Fruit fly (Drosophila melanogaster): ENCODE results near the gene ppk22.

The ppk22 gene

dm6 chr3R:24864719-24865400 is 5.3 kb upstream of the ppk22 start, which contains the start of the genes Srg1 and Elal (continued):
- TF ChIP-seq nmo (GFP tag; optimal IDR thresholded peaks at IDR 0.05) (peak; percentile 41), prd (optimal IDR thresholded peaks at IDR 0.05) (no peak), prd (GFP tag; IDR thresholded peaks at IDR 0.05) (peak; percentile 61; the same call in 1 of the 3 replicates), Med (GFP tag) (peak; percentile 63), Pdp1 (GFP tag; optimal IDR thresholded peaks at IDR 0.05) (no peak), ac (GFP tag; optimal IDR thresholded peaks at IDR 0.05) (no peak), Atf6 (GFP tag; IDR thresholded peaks at IDR 0.05) (peak; percentile 11; the same call in 1 of the 2 replicates), D (optimal IDR thresholded peaks at IDR 0.05) (no peak), D (GFP tag; optimal IDR thresholded peaks at IDR 0.05) (no peak), esg (GFP tag; conservative IDR thresholded peaks at IDR 0.05) (0 out of 2 replicates have a peak, but pooled peaks have one; percentile 4), CG6683 (GFP tag; optimal IDR thresholded peaks at IDR 0.05) (no peak), CoRest (tag; optimal IDR thresholded peaks at IDR 0.05) (peak; percentile 41), Meics (GFP tag; optimal IDR thresholded peaks at IDR 0.05) (peak; percentile 46), CG7839 (tag; optimal IDR thresholded peaks at IDR 0.05) (peak; percentile 49), Fer1 (GFP tag; optimal IDR thresholded peaks at IDR 0.05) (no peak), CG11695 (GFP tag; IDR thresholded peaks at IDR 0.05) (peak; percentile 33; the same call in 1 of the 3 replicates), CG18599 (GFP tag; optimal IDR thresholded peaks at IDR 0.05) (peak; percentile 61), CG8924 (tag; optimal IDR thresholded peaks at IDR 0.05) (peak; percentile 35), CG13775 (GFP tag; optimal IDR thresholded peaks at IDR 0.05) (peak; percentile 7), phol (tag; optimal IDR thresholded peaks at IDR 0.05) (peak; percentile 15), slbo (GFP tag; IDR thresholded peaks at IDR 0.05) (peak; percentile 68; the same call in 1 of the 2 replicates), CG6765 (GFP tag; optimal IDR thresholded peaks at IDR 0.05) (no peak), ranshi (GFP tag; IDR thresholded peaks at IDR 0.05) (0 out of 2 replicates have a peak, but pooled peaks have one; percentile 39), CG14441 (GFP tag; IDR thresholded peaks at IDR 0.05) (0 out of 2 replicates have a peak, but pooled peaks have one; percentile 5), CG4424 (GFP tag; optimal IDR thresholded peaks at IDR 0.05) (no peak), CG10979 (tag; optimal IDR thresholded peaks at IDR 0.05) (peak; percentile 5), dysf (GFP tag; IDR thresholded peaks at IDR 0.05) (peak; percentile 41; the same call in 1 of the 3 replicates), CG10209 (GFP tag; optimal IDR thresholded peaks at IDR 0.05) (peak; percentile 6), cwo (GFP tag; optimal IDR thresholded peaks at IDR 0.05) (peak; percentile 24), wdn (GFP tag; IDR thresholded peaks at IDR 0.05) (0 out of 2 replicates have a peak, but pooled peaks have one; percentile 14), row (GFP tag; IDR thresholded peaks at IDR 0.05) (peak; percentile 60), org-1 (GFP tag; optimal IDR thresholded peaks at IDR 0.05) (no peak), Hsf (GFP tag; optimal IDR thresholded peaks at IDR 0.05) (no peak), toy (GFP tag; IDR thresholded peaks at IDR 0.05) (0 out of 2 replicates have a peak, but pooled peaks have one; percentile 12), Hmr (GFP tag; optimal IDR thresholded peaks at IDR 0.05) (peak; percentile 14), CG4328 (GFP tag; optimal IDR thresholded peaks at IDR 0.05) (no peak), ind (GFP tag; optimal IDR thresholded peaks at IDR 0.05) (peak; percentile 12), Xrp1 (GFP tag; IDR thresholded peaks at IDR 0.05) (peak; percentile 21; the same call in 1 of the 2 replicates), gsb-n (tag; optimal IDR thresholded peaks at IDR 0.05) (peak; percentile 5), CG10366 (GFP tag; IDR thresholded peaks at IDR 0.05) (peak; percentile 26; the same call in 1 of the 2 replicates), CG7556 (GFP tag; optimal IDR thresholded peaks at IDR 0.05) (peak; percentile 33), CG42726 (GFP tag; IDR thresholded peaks at IDR 0.05; ENCODE audit: partially characterized antibody) (no peak), sug (tag; optimal IDR thresholded peaks at IDR 0.05) (peak; percentile 51), CG17385 (GFP tag; optimal IDR thresholded peaks at IDR 0.05) (peak; percentile 0), CG12391 (tag; optimal IDR thresholded peaks at IDR 0.05) (peak; percentile 44), E2f1 (GFP tag; IDR thresholded peaks at IDR 0.05) (0 out of 2 replicates have a peak, but pooled peaks have one; percentile 17), Dbx (GFP tag; IDR thresholded peaks at IDR 0.05) (0 out of 3 replicates have a peak, but pooled peaks have one; percentile 19), bsh (GFP tag; optimal IDR thresholded peaks at IDR 0.05) (peak in 1 of 2 experiments; percentile 22)
